Fruit fly (Drosophila melanogaster): ENCODE measurements around the gene CG34277.

Gene CG34277

DNA sequence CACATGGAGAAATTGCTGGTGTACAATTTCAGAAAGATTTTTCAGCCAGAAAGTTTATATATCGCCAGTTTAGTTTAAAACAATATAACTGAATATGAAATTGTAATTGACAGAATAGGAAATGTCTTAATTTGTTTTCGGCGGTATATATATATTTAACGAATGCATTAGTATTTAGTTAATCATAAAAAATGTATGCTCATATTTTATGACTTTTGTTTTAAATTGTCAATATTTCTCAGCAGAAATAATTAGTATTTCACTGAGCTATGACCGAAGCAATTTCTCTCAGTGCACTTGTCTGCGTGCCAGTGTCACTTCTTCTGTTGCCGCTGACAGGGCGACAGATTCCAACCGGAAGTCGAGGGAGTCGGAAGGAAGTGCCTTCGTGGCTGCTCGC lies 43.6 kb downstream of the CG34277 start (continued):
- TF ChIP-seq Dek (tag; optimal IDR thresholded peaks at IDR 0.05) = peak; percentile 1
- TF ChIP-seq tgo (GFP tag; IDR thresholded peaks at IDR 0.05) = peak; percentile 30; the same call in 1 of the 3 replicates
- peak; percentile 65 for TF ChIP-seq Fer1 (GFP tag; optimal IDR thresholded peaks at IDR 0.05)
- peak; percentile 2 for TF ChIP-seq D19A (tag; optimal IDR thresholded peaks at IDR 0.05)
- TF ChIP-seq Atf3 (GFP tag; optimal IDR thresholded peaks at IDR 0.05) = no peak
- peak; percentile 64 for TF ChIP-seq phol (tag; optimal IDR thresholded peaks at IDR 0.05)
- TF ChIP-seq CG1233 (GFP tag; optimal IDR thresholded peaks at IDR 0.05) = peak; percentile 14
- peak; percentile 54 for TF ChIP-seq Sox102F (GFP tag; optimal IDR thresholded peaks at IDR 0.05)
- no peak for TF ChIP-seq Scr (GFP tag; IDR thresholded peaks at IDR 0.05; ENCODE audit: partially characterized antibody)
- TF ChIP-seq CG2875 (GFP tag; optimal IDR thresholded peaks at IDR 0.05) = peak; percentile 2
- no peak for TF ChIP-seq corto (GFP tag; optimal IDR thresholded peaks at IDR 0.05)
- no peak for TF ChIP-seq Doc2 (GFP tag; IDR thresholded peaks at IDR 0.05)
- TF ChIP-seq Hand (GFP tag; optimal IDR thresholded peaks at IDR 0.05) = peak; percentile 62
- TF ChIP-seq CG3281 (GFP tag; optimal IDR thresholded peaks at IDR 0.05) = peak; percentile 61
- TF ChIP-seq Hr78 (GFP tag; optimal IDR thresholded peaks at IDR 0.05) = no peak
- TF ChIP-seq Hr3 (GFP tag; optimal IDR thresholded peaks at IDR 0.05) = peak; percentile 20
- TF ChIP-seq CG32532 (GFP tag; IDR thresholded peaks at IDR 0.05) = 0 out of 2 replicates have a peak, but pooled peaks have one; percentile 24
- TF ChIP-seq Abd-B (GFP tag; optimal IDR thresholded peaks at IDR 0.05) = no peak

DNA sequence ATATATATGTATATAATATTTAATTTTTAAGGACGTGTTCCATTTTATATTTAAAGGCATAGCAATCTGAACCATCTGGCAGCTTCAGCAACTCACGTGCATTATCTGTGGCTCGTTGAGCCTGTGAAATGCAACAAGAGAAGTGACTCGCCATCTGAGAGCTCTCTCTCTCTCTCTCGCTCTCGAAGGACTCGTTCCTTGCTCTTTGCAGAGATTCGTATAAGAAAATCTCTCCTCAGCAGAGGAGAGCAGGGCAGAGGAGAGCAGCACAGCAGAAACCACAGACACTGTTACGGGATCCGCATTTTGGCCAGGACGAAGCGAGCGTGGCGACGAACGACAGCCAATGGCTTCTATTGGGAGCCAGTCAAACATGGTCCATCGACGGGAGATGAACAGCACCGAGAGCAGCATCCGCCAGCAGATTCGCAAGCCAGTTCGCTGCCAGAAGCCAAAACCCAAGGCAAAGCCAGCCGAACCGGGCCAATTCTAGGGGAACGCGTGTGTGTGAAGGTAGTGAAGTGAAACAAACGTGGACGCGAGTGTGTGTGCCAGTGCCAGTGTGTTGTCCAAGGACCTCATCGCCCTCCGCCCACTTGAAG lies 44.9 kb downstream of the CG34277 start, which contains the start of gene CG14669:
CG14669 (plus strand) TSS at position 381 of the 602 bp plus-strand sequence.
- TF ChIP-seq Usf (GFP tag; optimal IDR thresholded peaks at IDR 0.05) = no peak
- no peak for TF ChIP-seq CG7928 (GFP tag; optimal IDR thresholded peaks at IDR 0.05)
- peak; percentile 48 for TF ChIP-seq Deaf1 (tag; optimal IDR thresholded peaks at IDR 0.05)
- no peak for TF ChIP-seq CG2202 (tag; optimal IDR thresholded peaks at IDR 0.05)
- TF ChIP-seq Ada2b (GFP tag; IDR thresholded peaks at IDR 0.05) = no peak
- TF ChIP-seq CG17186 (GFP tag; optimal IDR thresholded peaks at IDR 0.05) = no peak
- no peak for TF ChIP-seq CG11093 (GFP tag; IDR thresholded peaks at IDR 0.05)
- TF ChIP-seq gsb-n (tag; optimal IDR thresholded peaks at IDR 0.05) = no peak
- TF ChIP-seq CG6254 (GFP tag; optimal IDR thresholded peaks at IDR 0.05) = no peak
- no peak for TF ChIP-seq CG3847 (GFP tag; IDR thresholded peaks at IDR 0.05)
- TF ChIP-seq Hr39 (optimal IDR thresholded peaks at IDR 0.05) = no peak
- TF ChIP-seq CrebB (tag; optimal IDR thresholded peaks at IDR 0.05) = no peak
- TF ChIP-seq CG16779 (GFP tag; IDR thresholded peaks at IDR 0.05) = peak; percentile 65; the same call in 1 of the 2 replicates
- no peak for TF ChIP-seq pfk (GFP tag; optimal IDR thresholded peaks at IDR 0.05)
- no peak for TF ChIP-seq CG10147 (GFP tag; optimal IDR thresholded peaks at IDR 0.05)
- TF ChIP-seq CHES-1-like (GFP tag; optimal IDR thresholded peaks at IDR 0.05) = no peak
- no peak for TF ChIP-seq br (optimal IDR thresholded peaks at IDR 0.05)
- TF ChIP-seq fd96Cb (tag; optimal IDR thresholded peaks at IDR 0.05) = no peak
- no peak for TF ChIP-seq crp (GFP tag; optimal IDR thresholded peaks at IDR 0.05)
- no peak for TF ChIP-seq CG31224 (GFP tag; IDR thresholded peaks at IDR 0.05)
- TF ChIP-seq prd (optimal IDR thresholded peaks at IDR 0.05) = no peak
- TF ChIP-seq prd (GFP tag; IDR thresholded peaks at IDR 0.05) = no peak
- TF ChIP-seq ham (GFP tag; IDR thresholded peaks at IDR 0.05) = no peak
- no peak for TF ChIP-seq CG4328 (GFP tag; optimal IDR thresholded peaks at IDR 0.05)
- TF ChIP-seq Dbx (GFP tag; IDR thresholded peaks at IDR 0.05) = 0 out of 3 replicates have a peak, but pooled peaks have one; percentile 15
- no peak for TF ChIP-seq CG10565 (GFP tag; optimal IDR thresholded peaks at IDR 0.05)
- no peak for TF ChIP-seq Atf-2 (GFP tag; optimal IDR thresholded peaks at IDR 0.05)
- TF ChIP-seq CG1603 (tag; optimal IDR thresholded peaks at IDR 0.05) = no peak
- TF ChIP-seq Ets65A (GFP tag) = peak; percentile 57
- TF ChIP-seq Trl (optimal IDR thresholded peaks at IDR 0.05) = peak; percentile 54 to 60
- no peak for TF ChIP-seq Trl (GFP tag; optimal IDR thresholded peaks at IDR 0.05)
- TF ChIP-seq CG15601 (tag; optimal IDR thresholded peaks at IDR 0.05) = no peak
- no peak for TF ChIP-seq Side (GFP tag; optimal IDR thresholded peaks at IDR 0.05)
